Worm (Caenorhabditis elegans): ENCODE data around the gene F41C6.4.
A peak's percentile ranks its signal among the peaks of the same experiment; 100 is the strongest.

Gene F41C6.4

DNA sequence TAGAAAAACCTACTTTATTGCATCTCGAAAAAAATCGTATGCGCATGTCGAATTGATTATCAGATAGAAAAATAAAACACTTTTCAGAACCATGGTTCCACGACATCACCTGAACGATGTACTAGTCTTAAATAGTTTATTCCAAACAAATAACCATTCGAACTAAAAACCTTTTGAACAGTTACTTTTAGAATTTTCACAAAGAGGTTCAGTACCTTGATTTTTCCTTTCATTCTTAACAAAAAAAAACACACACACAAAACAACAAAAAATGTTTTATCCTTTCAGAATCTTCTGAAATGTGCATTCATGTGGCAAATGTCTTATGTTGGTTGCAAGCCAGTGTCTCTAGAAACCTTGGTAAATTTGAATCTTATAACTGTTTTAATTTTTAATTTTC, at the start of gene F41C6.4:
Gene F41C6.4, minus strand, starts transcription at position 101 of the 400 bp plus-strand sequence.
- no peak for TF ChIP-seq ZK546.5 (tag; optimal IDR thresholded peaks at IDR 0.05)
- no peak for TF ChIP-seq peb-1 (tag; optimal IDR thresholded peaks at IDR 0.05)
- TF ChIP-seq nhr-129 (tag; optimal IDR thresholded peaks at IDR 0.05): no peak
- TF ChIP-seq snpc-4 (tag; optimal IDR thresholded peaks at IDR 0.05): no peak

DNA sequence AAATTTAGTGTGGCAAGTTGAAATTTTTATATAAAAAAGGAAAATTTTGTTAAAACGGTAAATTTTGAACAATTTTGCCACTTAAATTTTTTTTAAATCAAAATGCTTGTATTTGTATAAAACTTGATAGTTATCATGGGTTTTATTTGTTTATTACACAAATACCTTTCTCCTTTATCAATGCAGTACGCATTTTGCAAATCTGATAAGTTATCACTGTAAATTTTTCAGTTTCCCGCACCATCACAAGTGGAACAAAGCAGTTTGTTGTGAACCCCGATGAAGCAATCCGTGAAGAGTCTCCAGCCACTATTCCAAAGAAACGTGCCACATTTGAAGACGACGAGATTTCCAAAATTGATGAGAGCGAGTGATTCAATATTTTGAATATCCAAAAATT, 45.5 kb upstream of the F41C6.4 start:
- TF ChIP-seq ztf-1 (GFP tag; conservative IDR thresholded peaks at IDR 0.05): no peak
- no peak for TF ChIP-seq nhr-11 (tag; optimal IDR thresholded peaks at IDR 0.05)
- TF ChIP-seq ama-1 (optimal IDR thresholded peaks at IDR 0.05): no peak
- no peak for TF ChIP-seq fos-1 (tag; optimal IDR thresholded peaks at IDR 0.05)
- TF ChIP-seq zag-1 (tag; optimal IDR thresholded peaks at IDR 0.05): no peak
- TF ChIP-seq ZK546.5 (tag; optimal IDR thresholded peaks at IDR 0.05): no peak
- TF ChIP-seq lin-11 (tag; optimal IDR thresholded peaks at IDR 0.05): no peak
- TF ChIP-seq mab-5 (tag; optimal IDR thresholded peaks at IDR 0.05): no peak
- TF ChIP-seq nhr-23 (tag; optimal IDR thresholded peaks at IDR 0.05): no peak
- no peak for TF ChIP-seq C34F6.9 (tag; optimal IDR thresholded peaks at IDR 0.05)
- TF ChIP-seq nhr-6 (tag; optimal IDR thresholded peaks at IDR 0.05): no peak
- TF ChIP-seq nhr-21 (tag; optimal IDR thresholded peaks at IDR 0.05): no peak

DNA sequence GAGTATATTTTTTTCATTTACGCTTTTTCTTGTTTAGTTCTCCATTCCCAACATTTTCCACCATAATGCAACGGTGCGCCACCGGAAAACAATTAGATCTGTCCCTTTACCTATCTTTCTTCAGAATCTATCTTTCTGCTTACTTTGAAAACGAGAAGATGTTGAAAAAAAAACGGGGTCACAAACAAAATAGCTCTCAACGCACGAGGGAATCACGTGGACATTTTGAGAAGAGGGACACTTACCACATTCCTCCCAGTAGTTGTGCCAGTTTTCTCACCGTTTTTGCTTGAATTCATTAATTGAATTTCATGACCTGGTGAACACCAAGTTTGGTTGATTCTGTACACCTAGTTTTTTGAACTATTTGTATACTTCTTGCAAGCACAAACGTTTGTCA, 41.5 kb upstream of the F41C6.4 start:
- no peak for TF ChIP-seq nhr-11 (tag; optimal IDR thresholded peaks at IDR 0.05)
- TF ChIP-seq sma-3 (GFP tag; optimal IDR thresholded peaks at IDR 0.05): no peak
- TF ChIP-seq unc-39 (tag; optimal IDR thresholded peaks at IDR 0.05): no peak
- TF ChIP-seq ceh-16 (tag; optimal IDR thresholded peaks at IDR 0.05): no peak
- TF ChIP-seq dmd-4 (tag; optimal IDR thresholded peaks at IDR 0.05): no peak
- no peak for TF ChIP-seq elt-1 (tag; optimal IDR thresholded peaks at IDR 0.05)
- no peak for TF ChIP-seq nhr-10 (tag; optimal IDR thresholded peaks at IDR 0.05)
- TF ChIP-seq zag-1 (tag; optimal IDR thresholded peaks at IDR 0.05): no peak
- TF ChIP-seq ZK546.5 (tag; optimal IDR thresholded peaks at IDR 0.05): no peak
- no peak for TF ChIP-seq nhr-77 (tag; optimal IDR thresholded peaks at IDR 0.05)
- no peak for TF ChIP-seq blmp-1 (tag; optimal IDR thresholded peaks at IDR 0.05; ENCODE audit: insufficient read depth)
- no peak for TF ChIP-seq mbf-1 (tag; optimal IDR thresholded peaks at IDR 0.05)
- TF ChIP-seq C34F6.9 (tag; optimal IDR thresholded peaks at IDR 0.05): no peak
- no peak for TF ChIP-seq mab-5 (tag; optimal IDR thresholded peaks at IDR 0.05)
- peak; percentile 38 for TF ChIP-seq sma-9 (GFP tag; optimal IDR thresholded peaks at IDR 0.05)
- TF ChIP-seq sma-9 (tag; optimal IDR thresholded peaks at IDR 0.05): no peak
- peak; percentile 15 for TF ChIP-seq nhr-6 (tag; optimal IDR thresholded peaks at IDR 0.05)
- no peak for TF ChIP-seq crh-2 (tag; optimal IDR thresholded peaks at IDR 0.05)
- no peak for TF ChIP-seq snpc-4 (tag; optimal IDR thresholded peaks at IDR 0.05)
- no peak for TF ChIP-seq peb-1 (tag; optimal IDR thresholded peaks at IDR 0.05)
- TF ChIP-seq nhr-129 (tag; optimal IDR thresholded peaks at IDR 0.05): peak; percentile 10
- no peak for TF ChIP-seq ztf-11 (tag; optimal IDR thresholded peaks at IDR 0.05)
- TF ChIP-seq ztf-1 (GFP tag; conservative IDR thresholded peaks at IDR 0.05): no peak
- no peak for TF ChIP-seq lin-11 (tag; optimal IDR thresholded peaks at IDR 0.05)
- TF ChIP-seq nhr-25 (tag; optimal IDR thresholded peaks at IDR 0.05): no peak
- no peak for TF ChIP-seq skn-1 (tag; optimal IDR thresholded peaks at IDR 0.05)
- no peak for TF ChIP-seq F13H6.1 (tag; optimal IDR thresholded peaks at IDR 0.05)
- TF ChIP-seq nhr-237 (tag; optimal IDR thresholded peaks at IDR 0.05): no peak

DNA sequence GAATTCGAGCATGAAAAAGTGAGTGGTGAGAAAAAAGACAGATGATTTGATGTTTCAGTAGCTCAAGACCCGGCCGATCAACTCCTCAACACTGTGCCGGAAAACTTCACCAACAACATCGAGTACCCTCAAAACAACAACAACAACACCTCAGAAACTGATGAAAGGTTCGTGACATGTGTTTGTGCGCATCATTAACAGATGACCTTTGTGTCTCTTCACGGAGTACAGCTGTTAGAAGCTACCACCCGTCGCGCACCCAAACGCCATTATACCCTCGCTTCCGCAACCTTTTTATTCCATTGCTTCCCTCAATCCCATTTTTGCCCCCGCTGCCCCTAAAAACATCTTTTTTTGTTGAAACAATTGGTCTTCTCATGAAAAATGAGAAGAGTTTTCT, 40.7 kb upstream of the F41C6.4 start:
- TF ChIP-seq zag-1 (tag; optimal IDR thresholded peaks at IDR 0.05): no peak
- no peak for TF ChIP-seq C34F6.9 (tag; optimal IDR thresholded peaks at IDR 0.05)
- no peak for TF ChIP-seq mab-5 (tag; optimal IDR thresholded peaks at IDR 0.05)
- no peak for TF ChIP-seq R02D3.7 (tag; optimal IDR thresholded peaks at IDR 0.05)
- TF ChIP-seq sem-4 (tag; optimal IDR thresholded peaks at IDR 0.05): no peak

DNA sequence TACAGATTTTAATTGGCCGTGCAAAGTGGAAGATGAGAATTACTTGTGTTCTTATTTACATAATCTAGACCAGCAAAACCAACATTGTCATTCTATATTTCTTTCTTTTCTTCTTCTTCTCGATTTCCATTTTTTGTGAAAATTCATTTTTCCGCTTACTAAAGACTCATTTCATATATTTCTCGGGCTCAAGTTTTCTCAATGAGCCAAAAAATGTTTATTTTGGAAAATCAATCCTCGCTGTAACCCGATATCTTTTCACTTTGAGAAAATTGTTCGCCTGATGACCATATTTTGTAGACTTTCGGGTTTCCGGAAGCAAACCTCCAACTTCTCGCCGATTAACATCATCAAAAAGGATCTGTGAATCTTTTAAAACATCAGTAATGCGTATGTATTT, 39.4 kb upstream of the F41C6.4 start, which contains the start of gene nhx-4:
Gene nhx-4, plus strand, starts transcription at position 301 of the 400 bp plus-strand sequence.
- no peak for TF ChIP-seq unc-39 (tag; optimal IDR thresholded peaks at IDR 0.05)
- no peak for TF ChIP-seq nhr-23 (tag; optimal IDR thresholded peaks at IDR 0.05)
- no peak for TF ChIP-seq sma-9 (GFP tag; optimal IDR thresholded peaks at IDR 0.05)
- no peak for TF ChIP-seq sma-9 (tag; optimal IDR thresholded peaks at IDR 0.05)
- TF ChIP-seq dmd-4 (tag; optimal IDR thresholded peaks at IDR 0.05): no peak
- TF ChIP-seq ZK546.5 (tag; optimal IDR thresholded peaks at IDR 0.05): no peak
- TF ChIP-seq ztf-11 (tag; optimal IDR thresholded peaks at IDR 0.05): no peak
- TF ChIP-seq elt-1 (tag; optimal IDR thresholded peaks at IDR 0.05): no peak
